Fruit fly (Drosophila melanogaster): ENCODE measurements around the gene CG4119.

CG4119 gene

DNA sequence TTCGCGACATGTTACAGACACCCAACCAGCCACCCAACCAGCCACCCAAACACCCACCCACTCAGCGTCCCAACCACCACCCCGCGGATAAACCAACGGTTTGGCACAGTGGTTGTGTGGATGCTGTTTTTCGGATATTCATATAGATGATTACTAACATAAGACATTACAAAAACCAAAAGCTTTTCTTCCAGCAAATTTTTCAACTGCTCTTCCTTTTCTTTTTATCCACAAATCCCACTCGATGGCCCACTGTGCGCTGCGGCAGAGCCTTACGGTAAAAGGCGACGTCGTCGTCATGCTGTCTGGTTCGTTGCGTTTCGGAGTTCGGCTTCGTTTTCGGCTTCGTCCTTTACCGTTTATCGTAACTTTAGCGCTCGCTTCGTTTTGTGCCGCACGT, 27.3 kb upstream of the CG4119 start (continued):
- TF ChIP-seq Doc2 (GFP tag; IDR thresholded peaks at IDR 0.05) (no peak), phol (tag; optimal IDR thresholded peaks at IDR 0.05) (peak; percentile 37), oc (tag; optimal IDR thresholded peaks at IDR 0.05) (peak; percentile 12), mld (GFP tag; IDR thresholded peaks at IDR 0.05; ENCODE audit: partially characterized antibody) (no peak), C15 (GFP tag; IDR thresholded peaks at IDR 0.05) (no peak), ems (GFP tag; optimal IDR thresholded peaks at IDR 0.05) (peak; percentile 52), CG11247 (GFP tag; IDR thresholded peaks at IDR 0.05) (peak; percentile 61), jigr1 (GFP tag; IDR thresholded peaks at IDR 0.05) (no peak), CG17328 (GFP tag; IDR thresholded peaks at IDR 0.05) (peak; percentile 88), Dad (GFP tag; optimal IDR thresholded peaks at IDR 0.05) (no peak), CG31441 (GFP tag; IDR thresholded peaks at IDR 0.05) (no peak), dimm (GFP tag; IDR thresholded peaks at IDR 0.05) (0 out of 2 replicates have a peak, but pooled peaks have one; percentile 3), CG10267 (tag; optimal IDR thresholded peaks at IDR 0.05) (peak; percentile 8), CG8290 (GFP tag; optimal IDR thresholded peaks at IDR 0.05) (no peak), CG8290 (tag; optimal IDR thresholded peaks at IDR 0.05) (peak in 1 of 2 experiments; percentile 52), Bteb2 (GFP tag; optimal IDR thresholded peaks at IDR 0.05) (peak; percentile 38), CG6272 (GFP tag; IDR thresholded peaks at IDR 0.05) (0 out of 2 replicates have a peak, but pooled peaks have one; percentile 23), CG4424 (GFP tag; optimal IDR thresholded peaks at IDR 0.05) (peak; percentile 27), HLH3B (GFP tag; IDR thresholded peaks at IDR 0.05) (peak; percentile 78), CHES-1-like (GFP tag; optimal IDR thresholded peaks at IDR 0.05) (peak; percentile 25), shn (GFP tag; optimal IDR thresholded peaks at IDR 0.05) (peak; percentile 13), CG43689 (GFP tag; IDR thresholded peaks at IDR 0.05) (no peak), Med (GFP tag) (peak; percentile 94), NFAT (GFP tag; IDR thresholded peaks at IDR 0.05) (0 out of 2 replicates have a peak, but pooled peaks have one; percentile 19), vfl (GFP tag; optimal IDR thresholded peaks at IDR 0.05) (peak; percentile 39), dati (GFP tag; IDR thresholded peaks at IDR 0.05) (peak; percentile 63), lilli (GFP tag; optimal IDR thresholded peaks at IDR 0.05) (peak; percentile 63), gsb-n (tag; optimal IDR thresholded peaks at IDR 0.05) (no peak), grau (tag; optimal IDR thresholded peaks at IDR 0.05) (peak; percentile 54), Fer3 (tag; optimal IDR thresholded peaks at IDR 0.05) (peak; percentile 46), ham (GFP tag; IDR thresholded peaks at IDR 0.05) (0 out of 2 replicates have a peak, but pooled peaks have one; percentile 14), cas (GFP tag; IDR thresholded peaks at IDR 0.05) (no peak), CG17359 (tag; optimal IDR thresholded peaks at IDR 0.05) (peak; percentile 69), bowl (GFP tag; IDR thresholded peaks at IDR 0.05) (no peak), z (GFP tag; IDR thresholded peaks at IDR 0.05) (no peak), CG15696 (tag; optimal IDR thresholded peaks at IDR 0.05) (no peak), CG42726 (GFP tag; IDR thresholded peaks at IDR 0.05; ENCODE audit: partially characterized antibody) (no peak), da (GFP tag; optimal IDR thresholded peaks at IDR 0.05) (peak; percentile 3), stwl (tag; optimal IDR thresholded peaks at IDR 0.05) (no peak), CG7372 (GFP tag; IDR thresholded peaks at IDR 0.05) (peak; percentile 52; the same call in 1 of the 2 replicates), tio (GFP tag; optimal IDR thresholded peaks at IDR 0.05) (peak; percentile 13), CG7963 (GFP tag; IDR thresholded peaks at IDR 0.05; ENCODE audit: partially characterized antibody) (no peak), CG8478 (optimal IDR thresholded peaks at IDR 0.05) (no peak), CG17912 (GFP tag; optimal IDR thresholded peaks at IDR 0.05) (no peak), NC2α (GFP tag; optimal IDR thresholded peaks at IDR 0.05) (no peak), eyg (GFP tag; optimal IDR thresholded peaks at IDR 0.05) (peak; percentile 29), caup (GFP tag; optimal IDR thresholded peaks at IDR 0.05; ENCODE audit: severe bottlenecking) (peak; percentile 70), Ada2b (GFP tag; IDR thresholded peaks at IDR 0.05) (peak; percentile 53; the same call in 1 of the 2 replicates), Bgb (GFP tag; IDR thresholded peaks at IDR 0.05; ENCODE audit: partially characterized antibody) (no peak), Nf-YB (GFP tag; optimal IDR thresholded peaks at IDR 0.05) (no peak), exex (tag; optimal IDR thresholded peaks at IDR 0.05) (no peak), CG9609 (GFP tag; optimal IDR thresholded peaks at IDR 0.05) (peak; percentile 52)

Measured in whole organism, embryonic.